Worm (Caenorhabditis elegans) whole organism, L2 larva: ENCODE results near the gene C04F5.9.

Source experiments
- aly-2 ChIP-seq: fragments of 150-350 bp; optimal IDR thresholded peaks from 2 replicates; lab custom pipeline; 2014; ENCODE audit warnings: missing biosample characterization, missing genetic modification characterization
- blmp-1 ChIP-seq: sonication (generic microtip); optimal IDR thresholded peaks from 2 replicates; lab custom pipeline; 2017; ENCODE audit warnings: missing genetic modification characterization, mild to moderate bottlenecking, missing compliant biosample characterization, antibody characterized with exemption, moderate library complexity; ENCODE audit not compliant: insufficient read depth
- dmd-4 ChIP-seq: sonication (generic microtip); optimal IDR thresholded peaks from 2 replicates; lab custom pipeline; 2017; ENCODE audit warnings: missing biosample characterization, missing genetic modification characterization
- egl-27 ChIP-seq: sonication (generic microtip); optimal IDR thresholded peaks from 3 replicates; lab custom pipeline; 2017; ENCODE audit warnings: missing biosample characterization, missing genetic modification reagents, missing genetic modification characterization
- gmeb-1 ChIP-seq: fragments of 150-350 bp; optimal IDR thresholded peaks from 2 replicates; lab custom pipeline; 2014; ENCODE audit warnings: missing biosample characterization, missing genetic modification characterization
- mab-5 ChIP-seq: fragments of 150-350 bp; optimal IDR thresholded peaks from 2 replicates; lab custom pipeline; 2014; ENCODE audit warnings: missing biosample characterization, missing genetic modification characterization
- mdl-1 ChIP-seq, 2 experiments: fragments of 150-350 bp in 1 of 2; sonication (generic microtip) in 1 of 2; optimal IDR thresholded peaks; 2 replicates each; lab custom pipeline; 2017; ENCODE audit warnings: missing biosample characterization in 2 of 2, missing genetic modification characterization in 2 of 2
- nhr-10 ChIP-seq: sonication (generic microtip); optimal IDR thresholded peaks from 2 replicates; lab custom pipeline; 2017; ENCODE audit warnings: missing biosample characterization, missing genetic modification characterization
- nhr-12 ChIP-seq: fragments of 150-350 bp; optimal IDR thresholded peaks from 2 replicates; lab custom pipeline; 2014; ENCODE audit warnings: missing biosample characterization, missing genetic modification characterization
- sma-9 ChIP-seq, 2 experiments: fragments of 150-350 bp in 1 of 2; sonication (generic microtip) in 1 of 2; optimal IDR thresholded peaks; 2 replicates each; lab custom pipeline; 2014 to 2016; ENCODE audit warnings: missing genetic modification characterization in 2 of 2, mild to moderate bottlenecking in 1 of 2, missing biosample characterization in 1 of 2, missing compliant biosample characterization in 1 of 2, missing genetic modification reagents in 1 of 2, moderate library complexity in 1 of 2
- unc-55 ChIP-seq: fragments of 150-350 bp; sonication (generic microtip); optimal IDR thresholded peaks from 3 replicates; lab custom pipeline; 2014; ENCODE audit warnings: missing biosample characterization, missing genetic modification reagents, missing genetic modification characterization
- zag-1 ChIP-seq: fragments of 150-350 bp; optimal IDR thresholded peaks from 2 replicates; lab custom pipeline; 2014; ENCODE audit warnings: missing biosample characterization, missing genetic modification characterization
- ztf-11 ChIP-seq: sonication (generic microtip); optimal IDR thresholded peaks from 2 replicates; lab custom pipeline; 2017; ENCODE audit warnings: missing biosample characterization, missing genetic modification characterization

DNA sequence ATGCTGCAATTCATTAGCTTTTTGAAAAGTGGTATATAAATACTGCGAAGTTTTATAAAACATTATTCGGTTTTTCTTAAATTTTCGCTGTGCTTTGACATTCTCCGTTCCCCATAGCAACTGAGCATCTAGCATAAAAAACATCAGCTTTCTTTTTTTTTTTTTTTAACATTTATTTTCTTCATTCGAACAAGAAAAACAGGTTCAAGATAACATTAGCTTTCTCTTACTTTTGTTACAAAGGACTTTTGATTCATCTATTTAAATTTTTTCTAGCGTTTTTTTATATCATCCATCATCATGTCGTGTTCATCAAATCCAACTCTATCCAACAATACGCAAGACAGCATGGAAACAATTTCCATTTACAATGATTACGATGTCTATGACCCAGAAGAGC is 18.9 kb upstream of the C04F5.9 start, which contains the start of gene F14F9.3:
- no peak for TF ChIP-seq unc-55 (GFP tag; lab: Kevin White, UChicago)
- no peak for TF ChIP-seq aly-2 (tag; lab: Kevin White, UChicago)
- TF ChIP-seq nhr-10 (tag; lab: Kevin White, UChicago) = no peak
- no peak for TF ChIP-seq gmeb-1 (tag; lab: Kevin White, UChicago)
- no peak for TF ChIP-seq dmd-4 (tag; lab: Kevin White, UChicago)
- TF ChIP-seq nhr-12 (tag; lab: Kevin White, UChicago) = no peak
- no peak for TF ChIP-seq mab-5 (tag; lab: Kevin White, UChicago)
- no peak for TF ChIP-seq sma-9 (GFP tag; optimal IDR thresholded peaks at IDR 0.05; lab: Kevin White, UChicago)
- TF ChIP-seq sma-9 (tag; optimal IDR thresholded peaks at IDR 0.05; lab: Kevin White, UChicago) = no peak
- no peak for TF ChIP-seq mdl-1 (tag; optimal IDR thresholded peaks at IDR 0.05; lab: Kevin White, UChicago)
- TF ChIP-seq zag-1 (tag; lab: Kevin White, UChicago) = no peak
- no peak for TF ChIP-seq egl-27 (tag; lab: Kevin White, UChicago)
- TF ChIP-seq blmp-1 (tag; lab: Kevin White, UChicago) = no peak
- no peak for TF ChIP-seq ztf-11 (tag; lab: Kevin White, UChicago)
